Worm (Caenorhabditis elegans): ENCODE data around the gene str-123.

The str-123 gene

ce11 chrX:12825174-12825573 is 35.0 kb downstream of the str-123 start:
- TF ChIP-seq fax-1 (tag; optimal IDR thresholded peaks at IDR 0.05) (no peak), elt-2 (tag; optimal IDR thresholded peaks at IDR 0.05) (no peak), ama-1 (optimal IDR thresholded peaks at IDR 0.05) (no peak)

DNA sequence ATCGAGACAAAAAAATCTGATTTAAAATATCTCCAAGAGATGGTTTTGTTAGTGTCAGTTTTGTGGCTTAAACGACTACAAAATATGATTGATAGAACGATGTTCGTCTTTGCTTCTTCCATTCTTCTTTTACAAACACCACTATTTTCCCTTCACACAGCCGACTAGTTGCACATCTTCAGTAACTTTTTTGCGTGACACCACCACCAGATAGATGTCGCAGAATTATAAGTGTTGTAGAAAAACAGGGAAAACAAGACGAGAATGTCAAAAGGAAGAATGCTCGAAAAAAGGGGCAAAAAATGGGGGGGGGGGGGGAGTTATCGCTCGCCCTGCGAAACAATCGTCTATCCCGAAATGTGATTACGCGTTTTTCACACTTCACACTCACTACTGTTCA is 36.6 kb downstream of the str-123 start:
- TF ChIP-seq sox-4 (tag; optimal IDR thresholded peaks at IDR 0.05) (no peak), tbx-2 (tag; optimal IDR thresholded peaks at IDR 0.05) (no peak), dmd-4 (tag; optimal IDR thresholded peaks at IDR 0.05; ENCODE audit: borderline replicate concordance) (no peak), ceh-30 (tag; optimal IDR thresholded peaks at IDR 0.05) (no peak), tbx-7 (tag; optimal IDR thresholded peaks at IDR 0.05) (no peak), mec-3 (tag; optimal IDR thresholded peaks at IDR 0.05; ENCODE audit: borderline replicate concordance) (no peak), fax-1 (tag; optimal IDR thresholded peaks at IDR 0.05) (no peak), ahr-1 (tag; optimal IDR thresholded peaks at IDR 0.05) (no peak), hlh-30 (tag; optimal IDR thresholded peaks at IDR 0.05; ENCODE audit: insufficient read depth) (no peak), sox-2 (GFP tag; IDR thresholded peaks at IDR 0.05) (no peak), ceh-6 (GFP tag; optimal IDR thresholded peaks at IDR 0.05) (no peak), ceh-19 (GFP tag; optimal IDR thresholded peaks at IDR 0.05) (no peak), ceh-24 (tag; optimal IDR thresholded peaks at IDR 0.05) (no peak), ceh-22 (tag; optimal IDR thresholded peaks at IDR 0.05) (no peak)

DNA sequence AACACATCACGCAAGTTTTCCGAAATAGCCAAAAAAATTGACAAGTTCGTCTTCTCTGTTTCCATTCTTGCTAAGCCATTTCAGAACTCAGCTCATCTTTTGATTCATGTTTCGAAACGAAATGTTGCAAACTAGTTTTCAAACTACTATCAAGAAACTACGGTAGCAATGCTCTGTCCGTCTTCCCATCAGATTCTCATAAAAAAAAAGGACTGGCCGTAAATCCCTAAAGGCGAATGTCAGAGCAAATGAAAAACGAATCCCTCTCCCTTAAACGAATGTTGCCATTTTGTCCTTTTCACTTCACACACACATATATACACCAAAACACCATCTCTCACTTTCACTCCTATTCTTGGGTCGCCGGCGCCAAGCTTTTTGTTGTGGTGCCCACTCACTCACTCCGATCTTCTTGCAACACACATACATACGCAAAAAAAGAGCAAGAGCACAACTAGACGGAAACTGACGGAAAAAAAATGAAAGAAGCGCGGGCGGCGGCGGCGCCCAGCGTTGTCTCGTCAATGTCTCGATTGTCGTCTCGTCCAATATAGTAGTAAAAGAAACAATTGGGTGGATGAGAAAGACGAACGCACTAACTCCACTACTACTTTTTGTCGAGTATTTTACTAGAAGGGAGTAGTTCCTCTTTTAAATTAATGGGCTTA is 37.7 kb downstream of the str-123 start:
- TF ChIP-seq dve-1 (tag; optimal IDR thresholded peaks at IDR 0.05) (no peak), unc-42 (tag; optimal IDR thresholded peaks at IDR 0.05) (no peak), dmd-4 (tag; optimal IDR thresholded peaks at IDR 0.05; ENCODE audit: borderline replicate concordance) (no peak), mec-3 (tag; optimal IDR thresholded peaks at IDR 0.05; ENCODE audit: borderline replicate concordance) (no peak), lin-11 (tag; optimal IDR thresholded peaks at IDR 0.05) (no peak), elt-2 (tag; optimal IDR thresholded peaks at IDR 0.05) (no peak), madf-2 (tag; optimal IDR thresholded peaks at IDR 0.05) (no peak), sdc-2 (tag; optimal IDR thresholded peaks at IDR 0.05) (no peak), pqm-1 (tag; optimal IDR thresholded peaks at IDR 0.05) (no peak), hlh-13 (GFP tag; optimal IDR thresholded peaks at IDR 0.05) (no peak), unc-3 (GFP tag; conservative IDR thresholded peaks at IDR 0.05) (no peak), unc-3 (tag; optimal IDR thresholded peaks at IDR 0.05) (no peak), pha-2 (tag; optimal IDR thresholded peaks at IDR 0.05) (no peak), ceh-24 (tag; optimal IDR thresholded peaks at IDR 0.05) (no peak), ref-2 (tag; optimal IDR thresholded peaks at IDR 0.05) (no peak), ahr-1 (tag; optimal IDR thresholded peaks at IDR 0.05) (no peak), tbx-7 (tag; optimal IDR thresholded peaks at IDR 0.05) (no peak), pat-9 (tag; optimal IDR thresholded peaks at IDR 0.05) (no peak), fkh-6 (tag; optimal IDR thresholded peaks at IDR 0.05) (no peak), ttx-3 (tag; optimal IDR thresholded peaks at IDR 0.05) (no peak)

DNA sequence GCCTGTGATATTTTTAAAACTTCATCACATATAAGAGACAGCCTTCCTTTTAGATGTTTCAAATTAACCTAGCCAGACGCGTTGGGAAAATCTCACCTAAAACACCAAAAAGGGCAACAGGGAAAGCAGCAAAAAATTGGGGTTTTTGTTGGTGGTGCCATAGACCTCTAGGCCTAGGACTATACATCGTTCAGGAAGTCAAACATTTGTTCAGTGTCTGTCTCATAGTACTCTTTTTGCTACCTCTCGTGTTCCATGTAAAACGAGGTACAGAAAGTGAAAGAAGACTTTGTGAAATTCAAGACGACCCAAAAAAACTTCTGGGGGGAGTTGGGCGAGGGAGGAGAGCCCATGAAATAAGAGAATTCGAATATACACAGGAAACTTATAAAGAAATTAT is 38.9 kb downstream of the str-123 start:
- TF ChIP-seq ceh-9 (tag; optimal IDR thresholded peaks at IDR 0.05) (no peak), ets-4 (tag; optimal IDR thresholded peaks at IDR 0.05) (no peak), hlh-8 (tag; optimal IDR thresholded peaks at IDR 0.05) (no peak), pax-1 (tag; optimal IDR thresholded peaks at IDR 0.05) (no peak), F13H6.1 (tag; optimal IDR thresholded peaks at IDR 0.05) (no peak), ahr-1 (tag; optimal IDR thresholded peaks at IDR 0.05) (no peak), C08G9.2 (tag; optimal IDR thresholded peaks at IDR 0.05) (no peak), dve-1 (tag; optimal IDR thresholded peaks at IDR 0.05) (no peak), fkh-6 (tag; optimal IDR thresholded peaks at IDR 0.05) (no peak), pat-9 (tag; optimal IDR thresholded peaks at IDR 0.05) (no peak)
